Worm (Caenorhabditis elegans) whole organism, young adult: ENCODE results near the gene crn-7.
A peak's percentile ranks its signal among the peaks of the same experiment; 100 is the strongest.

Experiments
- B0035.1 ChIP-seq: sonication (generic microtip); optimal IDR thresholded peaks from 2 replicates; lab custom pipeline; 2016; ENCODE audit warnings: missing genetic modification characterization, mild to moderate bottlenecking, missing compliant biosample characterization, missing genotype, missing genetic modification reagents
- B0336.3 ChIP-seq: fragments of 200-800 bp; sonication (Bioruptor generic); IDR thresholded peaks from 2 replicates; pipeline ENCODE4 v1.3.6; 2022; ENCODE audit warnings: missing genetic modification characterization, missing compliant biosample characterization
- C06A6.2 ChIP-seq: fragments of 200-800 bp; sonication (Bioruptor generic); conservative IDR thresholded peaks from 2 replicates; pipeline ENCODE4 v1.3.6; 2022; ENCODE audit warnings: missing genetic modification characterization, missing compliant biosample characterization
- F22D6.2 ChIP-seq: sonication (generic microtip); optimal IDR thresholded peaks from 2 replicates; lab custom pipeline; 2016; ENCODE audit warnings: mild to moderate bottlenecking, missing genetic modification characterization, missing compliant biosample characterization
- F39B2.1 ChIP-seq: fragments of 200-800 bp; sonication (Bioruptor generic); IDR thresholded peaks from 2 replicates; pipeline ENCODE4 v1.3.6; 2022; ENCODE audit warnings: missing genetic modification reagents, missing genetic modification characterization, missing compliant biosample characterization
- F49E8.2 ChIP-seq: sonication (generic microtip); optimal IDR thresholded peaks from 3 replicates; lab custom pipeline; 2017; ENCODE audit warnings: missing genetic modification characterization, mild to moderate bottlenecking, missing compliant biosample characterization, antibody characterized with exemption, moderate library complexity; ENCODE audit not compliant: insufficient read depth
- F57C9.4 ChIP-seq: sonication (generic microtip); optimal IDR thresholded peaks from 2 replicates; lab custom pipeline; 2017; ENCODE audit warnings: mild to moderate bottlenecking, missing genetic modification characterization, missing compliant biosample characterization
- K11D2.4 ChIP-seq: fragments of 200-800 bp; sonication (Bioruptor generic); IDR thresholded peaks from 2 replicates; pipeline ENCODE4 v1.3.6; 2022; ENCODE audit warnings: missing genetic modification reagents, missing genetic modification characterization, missing compliant biosample characterization
- Y67H2A.10 ChIP-seq: fragments of 200-800 bp; sonication (Bioruptor generic); conservative IDR thresholded peaks from 2 replicates; pipeline ENCODE4 v1.3.6; 2022; ENCODE audit warnings: missing genetic modification reagents, missing genetic modification characterization, missing compliant biosample characterization
- ZK185.1 ChIP-seq: sonication (generic microtip); optimal IDR thresholded peaks from 2 replicates; lab custom pipeline; 2016; ENCODE audit warnings: mild to moderate bottlenecking, missing genetic modification characterization, missing compliant biosample characterization; ENCODE audit not compliant: poor library complexity, severe bottlenecking
- akir-1 ChIP-seq: fragments of 200-800 bp; sonication (Bioruptor generic); optimal IDR thresholded peaks from 2 replicates; lab custom pipeline; 2018; ENCODE audit warnings: mild to moderate bottlenecking, missing genetic modification characterization, moderate library complexity, missing compliant biosample characterization
- aptf-3 ChIP-seq: fragments of 200-800 bp; sonication (Bioruptor generic); IDR thresholded peaks from 2 replicates; pipeline ENCODE4 v1.3.6; 2022; ENCODE audit warnings: missing genetic modification characterization, missing compliant biosample characterization
- atf-7 ChIP-seq: sonication (generic microtip); optimal IDR thresholded peaks from 2 replicates; lab custom pipeline; 2017; ENCODE audit warnings: mild to moderate bottlenecking, missing genetic modification characterization, missing compliant biosample characterization
- athp-1 ChIP-seq: sonication (generic microtip); optimal IDR thresholded peaks from 2 replicates; lab custom pipeline; 2017; ENCODE audit warnings: mild to moderate bottlenecking, missing genetic modification characterization, missing compliant biosample characterization
- attf-3 ChIP-seq: fragments of 200-800 bp; sonication (Bioruptor generic); conservative IDR thresholded peaks from 2 replicates; pipeline ENCODE4 v1.3.6; 2022; ENCODE audit warnings: missing genetic modification reagents, missing genetic modification characterization, missing compliant biosample characterization
- attf-5 ChIP-seq: fragments of 200-800 bp; sonication (Bioruptor generic); optimal IDR thresholded peaks from 2 replicates; lab custom pipeline; 2018; ENCODE audit warnings: mild to moderate bottlenecking, missing genetic modification characterization, missing compliant biosample characterization
- ceh-100 ChIP-seq: fragments of 200-800 bp; sonication (Bioruptor generic); IDR thresholded peaks from 2 replicates; pipeline ENCODE4 v1.3.6; 2022; ENCODE audit warnings: missing genetic modification reagents, missing genetic modification characterization, missing compliant biosample characterization
- ceh-40 ChIP-seq: fragments of 200-800 bp; sonication (Bioruptor generic); IDR thresholded peaks from 2 replicates; pipeline ENCODE4 v1.3.6; 2022; ENCODE audit warnings: missing genetic modification characterization, missing compliant biosample characterization
- ceh-58 ChIP-seq: fragments of 200-800 bp; sonication (Bioruptor generic); IDR thresholded peaks from 2 replicates; pipeline ENCODE4 v1.3.6; 2022; ENCODE audit warnings: missing genetic modification characterization, missing compliant biosample characterization
- chd-7 ChIP-seq: sonication (generic microtip); optimal IDR thresholded peaks from 2 replicates; lab custom pipeline; 2016; ENCODE audit warnings: mild to moderate bottlenecking, missing genetic modification characterization, moderate library complexity, missing compliant biosample characterization
- egrh-3 ChIP-seq: fragments of 200-800 bp; sonication (Bioruptor generic); IDR thresholded peaks from 2 replicates; pipeline ENCODE4 v1.3.6; 2022; ENCODE audit warnings: missing genetic modification reagents, missing genetic modification characterization, missing compliant biosample characterization
- ekl-4 ChIP-seq: fragments of 200-800 bp; sonication (Bioruptor generic); IDR thresholded peaks from 2 replicates; pipeline ENCODE4 v1.3.6; 2022; ENCODE audit warnings: missing genetic modification reagents, missing genetic modification characterization, missing compliant biosample characterization
- gei-17 ChIP-seq: fragments of 200-800 bp; sonication (Bioruptor generic); optimal IDR thresholded peaks from 2 replicates; lab custom pipeline; 2018; ENCODE audit warnings: mild to moderate bottlenecking, missing genetic modification characterization, missing compliant biosample characterization
- hlh-12 ChIP-seq: sonication (generic microtip); optimal IDR thresholded peaks from 2 replicates; lab custom pipeline; 2016; ENCODE audit warnings: missing genetic modification characterization, missing compliant biosample characterization
- hlh-26 ChIP-seq: fragments of 200-800 bp; sonication (Bioruptor generic); conservative IDR thresholded peaks from 2 replicates; pipeline ENCODE4 v1.3.6; 2022; ENCODE audit warnings: missing genetic modification reagents, missing genetic modification characterization, missing compliant biosample characterization
- hmg-20 ChIP-seq: fragments of 200-800 bp; sonication (Bioruptor generic); IDR thresholded peaks from 2 replicates; pipeline ENCODE4 v1.3.6; 2022; ENCODE audit warnings: missing genetic modification reagents, missing genetic modification characterization, missing compliant biosample characterization
- lsl-1 ChIP-seq: fragments of 200-800 bp; sonication (Bioruptor generic); optimal IDR thresholded peaks from 2 replicates; lab custom pipeline; 2018; ENCODE audit warnings: mild to moderate bottlenecking, missing genetic modification characterization, moderate library complexity, missing compliant biosample characterization
- madf-6 ChIP-seq: fragments of 200-800 bp; sonication (Bioruptor generic); IDR thresholded peaks from 2 replicates; pipeline ENCODE4 v1.3.6; 2022; ENCODE audit warnings: missing genetic modification reagents, missing genetic modification characterization, missing compliant biosample characterization
- mcd-1 ChIP-seq: fragments of 200-800 bp; sonication (Bioruptor generic); IDR thresholded peaks from 2 replicates; pipeline ENCODE4 v1.3.6; 2022; ENCODE audit warnings: missing genetic modification reagents, missing genetic modification characterization, missing compliant biosample characterization
- mel-28 ChIP-seq: sonication (generic microtip); optimal IDR thresholded peaks from 2 replicates; lab custom pipeline; 2016; ENCODE audit warnings: borderline replicate concordance, mild to moderate bottlenecking, missing genetic modification characterization, missing compliant biosample characterization
- nfya-1 ChIP-seq: sonication (generic microtip); optimal IDR thresholded peaks from 2 replicates; lab custom pipeline; 2017; ENCODE audit warnings: antibody characterized with exemption, missing compliant biosample characterization, missing genetic modification characterization, borderline replicate concordance; ENCODE audit not compliant: insufficient read depth
- nfya-2 ChIP-seq: fragments of 200-800 bp; sonication (Bioruptor generic); IDR thresholded peaks from 2 replicates; pipeline ENCODE4 v1.3.6; 2022; ENCODE audit warnings: missing genetic modification reagents, missing genetic modification characterization, missing compliant biosample characterization
- nfyb-1 ChIP-seq: fragments of 200-800 bp; sonication (Bioruptor generic); IDR thresholded peaks from 2 replicates; pipeline ENCODE4 v1.3.6; 2022; ENCODE audit warnings: missing genetic modification reagents, missing genetic modification characterization, missing compliant biosample characterization
- nhr-179 ChIP-seq: sonication (generic microtip); optimal IDR thresholded peaks from 2 replicates; lab custom pipeline; 2016; ENCODE audit warnings: mild to moderate bottlenecking, missing genetic modification characterization, missing compliant biosample characterization
- nhr-80 ChIP-seq: sonication (generic microtip); optimal IDR thresholded peaks from 2 replicates; lab custom pipeline; 2016; ENCODE audit warnings: missing genetic modification characterization, missing compliant biosample characterization
- nhr-90 ChIP-seq: sonication (generic microtip); optimal IDR thresholded peaks from 2 replicates; lab custom pipeline; 2016; ENCODE audit warnings: missing genotype, mild to moderate bottlenecking, missing genetic modification characterization, missing compliant biosample characterization
- pha-4 ChIP-seq: fragments of 150-350 bp; sonication (generic microtip); optimal IDR thresholded peaks from 2 replicates; lab custom pipeline; 2014; ENCODE audit warnings: missing biosample characterization, missing genetic modification reagents, missing genetic modification characterization
- rcor-1 ChIP-seq: fragments of 200-800 bp; sonication (Bioruptor generic); IDR thresholded peaks from 2 replicates; pipeline ENCODE4 v1.3.6; 2022; ENCODE audit warnings: missing genetic modification reagents, missing genetic modification characterization, missing compliant biosample characterization
- repo-1 ChIP-seq: sonication (generic microtip); optimal IDR thresholded peaks from 2 replicates; lab custom pipeline; 2017; ENCODE audit warnings: mild to moderate bottlenecking, missing genetic modification characterization, missing compliant biosample characterization
- sptf-2 ChIP-seq: fragments of 200-800 bp; sonication (Bioruptor generic); optimal IDR thresholded peaks from 2 replicates; lab custom pipeline; 2018; ENCODE audit warnings: mild to moderate bottlenecking, missing genetic modification characterization, missing compliant biosample characterization
- tbp1 ChIP-seq: fragments of 200-800 bp; sonication (Bioruptor generic); optimal IDR thresholded peaks from 2 replicates; lab custom pipeline; 2018; ENCODE audit warnings: mild to moderate bottlenecking, missing genetic modification characterization, missing compliant biosample characterization
- tlf-1 ChIP-seq: fragments of 200-800 bp; sonication (Bioruptor generic); optimal IDR thresholded peaks from 2 replicates; lab custom pipeline; 2018; ENCODE audit warnings: mild to moderate bottlenecking, missing genetic modification characterization, missing compliant biosample characterization
- xnd-1 ChIP-seq: sonication (generic microtip); optimal IDR thresholded peaks from 2 replicates; lab custom pipeline; 2016; ENCODE audit warnings: missing genotype, missing genetic modification reagents, missing genetic modification characterization, missing compliant biosample characterization
- zfh-2 ChIP-seq: fragments of 200-800 bp; sonication (Bioruptor generic); conservative IDR thresholded peaks from 2 replicates; pipeline ENCODE4 v1.3.6; 2022; ENCODE audit warnings: missing genetic modification reagents, missing genetic modification characterization, missing compliant biosample characterization
- zim-3 ChIP-seq: sonication (generic microtip); optimal IDR thresholded peaks from 2 replicates; lab custom pipeline; 2017; ENCODE audit warnings: mild to moderate bottlenecking, missing genetic modification characterization, moderate library complexity, missing compliant biosample characterization
- ztf-25 ChIP-seq: fragments of 200-800 bp; sonication (Bioruptor generic); IDR thresholded peaks from 2 replicates; pipeline ENCODE4 v1.3.6; 2022; ENCODE audit warnings: missing genetic modification reagents, missing genetic modification characterization, missing compliant biosample characterization
- ztf-26 ChIP-seq: sonication (generic microtip); optimal IDR thresholded peaks from 2 replicates; lab custom pipeline; 2017; ENCODE audit warnings: missing genetic modification characterization, missing compliant biosample characterization
- ztf-28 ChIP-seq: fragments of 200-800 bp; sonication (Bioruptor generic); IDR thresholded peaks from 2 replicates; pipeline ENCODE4 v1.3.6; 2022; ENCODE audit warnings: missing genetic modification reagents, missing genetic modification characterization, missing compliant biosample characterization
- ztf-6 ChIP-seq: fragments of 200-800 bp; sonication (Bioruptor generic); IDR thresholded peaks from 2 replicates; pipeline ENCODE4 v1.3.6; 2022; ENCODE audit warnings: missing genetic modification reagents, missing genetic modification characterization, missing compliant biosample characterization

The crn-7 gene

DNA sequence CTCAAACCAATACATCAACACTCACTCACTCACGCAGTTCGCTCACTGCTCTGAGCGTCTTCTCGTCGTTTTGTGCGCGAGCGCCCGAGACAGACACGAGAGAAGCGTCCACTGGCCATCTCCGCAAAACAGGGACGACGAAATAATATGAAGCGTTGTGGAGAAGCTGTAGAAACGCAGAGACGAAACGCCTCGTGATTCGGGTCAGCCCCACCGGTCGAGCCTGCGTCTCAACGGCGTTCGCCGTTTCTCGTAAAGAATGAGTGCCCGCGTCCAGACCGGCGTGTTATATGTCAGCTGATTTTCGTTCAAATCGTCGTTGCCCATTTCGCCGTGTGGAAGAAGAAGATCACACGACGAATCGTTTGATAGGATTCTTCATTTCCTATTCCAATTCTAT lies 40.8 kb upstream of the crn-7 start, which contains the start of gene fbxl-1 (continued):
- TF ChIP-seq xnd-1 = no peak
- TF ChIP-seq nfyb-1 (GFP tag; lab: Robert Waterston, UW) = peak; percentile 79; the same call in 1 of the 2 replicates
- TF ChIP-seq ceh-58 (GFP tag; lab: Robert Waterston, UW) = no peak
- TF ChIP-seq madf-6 (GFP tag; lab: Robert Waterston, UW) = peak; percentile 27; the same call in 1 of the 2 replicates
- TF ChIP-seq zim-3 (tag; lab: Kevin White, UChicago) = no peak
- TF ChIP-seq nfya-1 = no peak
- peak; percentile 47 for TF ChIP-seq nhr-90
- TF ChIP-seq F49E8.2 (tag; lab: Kevin White, UChicago) = no peak
- peak; percentile 29 for TF ChIP-seq F22D6.2 (tag; lab: Kevin White, UChicago)
- TF ChIP-seq zfh-2 = peak; percentile 98
- no peak for TF ChIP-seq F57C9.4
- TF ChIP-seq chd-7 (tag; lab: Kevin White, UChicago) = peak; percentile 79
- no peak; the same call in none of the 2 replicates for TF ChIP-seq B0336.3 (GFP tag; lab: Robert Waterston, UW)
- peak; percentile 37 for TF ChIP-seq gei-17 (GFP tag; lab: Kevin White, UChicago)
- no peak for TF ChIP-seq lsl-1 (GFP tag; lab: Kevin White, UChicago)
- no peak for TF ChIP-seq B0035.1 (tag; lab: Kevin White, UChicago)
- peak; percentile 35; the same call in 1 of the 2 replicates for TF ChIP-seq egrh-3 (GFP tag; lab: Robert Waterston, UW)
- no peak for TF ChIP-seq sptf-2 (GFP tag; lab: Kevin White, UChicago)
- TF ChIP-seq ceh-40 (GFP tag; lab: Robert Waterston, UW) = no peak
- no peak for TF ChIP-seq ztf-25 (GFP tag; lab: Robert Waterston, UW)
- peak; percentile 85 for TF ChIP-seq nhr-80 (tag; lab: Kevin White, UChicago)
- no peak for TF ChIP-seq nfya-2 (GFP tag; lab: Robert Waterston, UW)
- TF ChIP-seq rcor-1 (GFP tag; lab: Robert Waterston, UW) = peak; percentile 42; the same call in 1 of the 2 replicates
- 0 out of 2 replicates have a peak, but pooled peaks have one; percentile 32 for TF ChIP-seq hmg-20 (GFP tag; lab: Robert Waterston, UW)
- peak; percentile 53; the same call in 1 of the 2 replicates for TF ChIP-seq C06A6.2 (GFP tag; lab: Robert Waterston, UW)
- peak; percentile 41 for TF ChIP-seq ZK185.1 (tag; lab: Kevin White, UChicago)
- TF ChIP-seq Y67H2A.10 (GFP tag; lab: Robert Waterston, UW) = peak; percentile 44; the same call in 1 of the 2 replicates
- TF ChIP-seq repo-1 = peak; percentile 30
- peak; percentile 76 for TF ChIP-seq attf-3
- peak; percentile 53 for TF ChIP-seq tbp1 (GFP tag; lab: Kevin White, UChicago)
- no peak for TF ChIP-seq akir-1
- TF ChIP-seq pha-4 (tag; lab: Kevin White, UChicago) = peak; percentile 32
- TF ChIP-seq ceh-100 (GFP tag; lab: Robert Waterston, UW) = peak; percentile 42
- peak; percentile 72 for TF ChIP-seq mcd-1
- TF ChIP-seq nhr-179 (tag; lab: Kevin White, UChicago) = no peak
- TF ChIP-seq hlh-12 = no peak
- no peak for TF ChIP-seq hlh-26 (GFP tag; lab: Robert Waterston, UW)
- peak; percentile 93 for TF ChIP-seq attf-5 (GFP tag; lab: Kevin White, UChicago)
- no peak for TF ChIP-seq ztf-28
- TF ChIP-seq athp-1 (tag; lab: Kevin White, UChicago) = peak; percentile 65
- no peak for TF ChIP-seq mel-28 (tag; lab: Kevin White, UChicago)
- peak; percentile 25 for TF ChIP-seq tlf-1
- TF ChIP-seq F39B2.1 (GFP tag; lab: Robert Waterston, UW) = no peak
- peak; percentile 34 for TF ChIP-seq ztf-26 (tag; lab: Kevin White, UChicago)
- TF ChIP-seq K11D2.4 = peak; percentile 77; the same call in 1 of the 2 replicates
- peak; percentile 49; the same call in 1 of the 2 replicates for TF ChIP-seq ekl-4 (GFP tag; lab: Robert Waterston, UW)
- peak; percentile 16 for TF ChIP-seq atf-7 (tag; lab: Kevin White, UChicago)
- TF ChIP-seq ztf-6 = no peak
- TF ChIP-seq aptf-3 = no peak
